Fruit fly (Drosophila melanogaster) whole organism, adult: ENCODE results near the gene fusl.
A peak's percentile ranks its signal among the peaks of the same experiment; 100 is the strongest.

ENCODE experiments used
- CG11617 ChIP-seq: fragments of 200-800 bp; sonication (Bioruptor generic); optimal IDR thresholded peaks from 2 replicates; lab custom pipeline; 2017; ENCODE audit warnings: mild to moderate bottlenecking, missing biosample characterization, missing genetic modification reagents, missing genetic modification characterization
- CG12768 ChIP-seq: fragments of 200-800 bp; sonication (Bioruptor generic); optimal IDR thresholded peaks from 2 replicates; lab custom pipeline; 2017; ENCODE audit warnings: missing biosample characterization, missing genetic modification characterization, mild to moderate bottlenecking, moderate library complexity, missing genetic modification reagents
- CG14711 ChIP-seq: fragments of 200-800 bp; sonication (Bioruptor generic); optimal IDR thresholded peaks from 2 replicates; lab custom pipeline; 2018; ENCODE audit warnings: missing biosample characterization, mild to moderate bottlenecking, missing genetic modification characterization, moderate library complexity
- CG1620 ChIP-seq: fragments of 200-800 bp; sonication (Bioruptor generic); optimal IDR thresholded peaks from 2 replicates; lab custom pipeline; 2016; ENCODE audit warnings: missing biosample characterization, missing genetic modification characterization
- CG33017 ChIP-seq: fragments of 200-800 bp; sonication (Bioruptor generic); optimal IDR thresholded peaks from 2 replicates; lab custom pipeline; 2018; ENCODE audit warnings: missing biosample characterization, mild to moderate bottlenecking, missing genetic modification characterization, moderate library complexity
- CG5204 ChIP-seq: fragments of 200-800 bp; sonication (Bioruptor generic); optimal IDR thresholded peaks from 2 replicates; lab custom pipeline; 2016; ENCODE audit warnings: missing biosample characterization, missing genetic modification characterization
- CG7045 ChIP-seq: fragments of 200-800 bp; sonication (Bioruptor generic); optimal IDR thresholded peaks from 2 replicates; lab custom pipeline; 2017; ENCODE audit warnings: missing biosample characterization, mild to moderate bottlenecking, missing genetic modification characterization
- CG7101 ChIP-seq: fragments of 200-800 bp; sonication (Bioruptor generic); optimal IDR thresholded peaks from 2 replicates; lab custom pipeline; 2018; ENCODE audit warnings: missing biosample characterization, mild to moderate bottlenecking, missing genetic modification characterization, moderate library complexity
- Clk ChIP-seq: fragments of 200-800 bp; sonication (Bioruptor generic); optimal IDR thresholded peaks from 2 replicates; lab custom pipeline; 2017; ENCODE audit warnings: missing biosample characterization, missing genetic modification characterization
- Crg-1 ChIP-seq: fragments of 200-800 bp; sonication (Bioruptor generic); optimal IDR thresholded peaks from 2 replicates; lab custom pipeline; 2016; ENCODE audit warnings: missing biosample characterization, missing genetic modification characterization
- Hr96 ChIP-seq: fragments of 200-800 bp; sonication (Bioruptor generic); optimal IDR thresholded peaks from 2 replicates; lab custom pipeline; 2016; ENCODE audit warnings: missing biosample characterization, missing genetic modification characterization
- Mnt ChIP-seq: fragments of 200-800 bp; sonication (Bioruptor generic); optimal IDR thresholded peaks from 2 replicates; lab custom pipeline; 2016; ENCODE audit warnings: missing biosample characterization, mild to moderate bottlenecking, missing genetic modification characterization
- bab1 ChIP-seq: fragments of 200-800 bp; sonication (Bioruptor generic); optimal IDR thresholded peaks from 3 replicates; lab custom pipeline; 2019; ENCODE audit warnings: missing biosample characterization, mild to moderate bottlenecking, missing genetic modification characterization, moderate library complexity
- cic ChIP-seq: fragments of 200-800 bp; sonication (Bioruptor generic); optimal IDR thresholded peaks from 2 replicates; lab custom pipeline; 2017; ENCODE audit warnings: missing biosample characterization, mild to moderate bottlenecking, missing genetic modification characterization, moderate library complexity
- cnc ChIP-seq, 2 experiments: fragments of >200 bp; optimal IDR thresholded peaks; 2 replicates each; lab custom pipeline; 2017
- kay ChIP-seq: fragments of 200-800 bp; sonication (Bioruptor generic); peaks from one replicate; lab custom pipeline; 2016; ENCODE audit warnings: missing biosample characterization, missing genetic modification characterization, borderline replicate concordance
- ovo ChIP-seq: fragments of 200-800 bp; sonication (Bioruptor generic); optimal IDR thresholded peaks from 2 replicates; lab custom pipeline; 2016; ENCODE audit warnings: missing biosample characterization, missing genetic modification characterization
- pad ChIP-seq: fragments of 200-800 bp; sonication (Bioruptor generic); optimal IDR thresholded peaks from 3 replicates; lab custom pipeline; 2017; ENCODE audit warnings: missing biosample characterization, missing genetic modification characterization, mild to moderate bottlenecking, moderate library complexity, missing genetic modification reagents
- tj ChIP-seq: fragments of 200-800 bp; sonication (Bioruptor generic); optimal IDR thresholded peaks from 3 replicates; lab custom pipeline; 2017; ENCODE audit warnings: missing biosample characterization, mild to moderate bottlenecking, missing genetic modification characterization, moderate library complexity
- toe ChIP-seq: fragments of 200-800 bp; sonication (Bioruptor generic); optimal IDR thresholded peaks from 2 replicates; lab custom pipeline; 2016; ENCODE audit warnings: missing biosample characterization, missing genetic modification characterization

fusl gene

DNA sequence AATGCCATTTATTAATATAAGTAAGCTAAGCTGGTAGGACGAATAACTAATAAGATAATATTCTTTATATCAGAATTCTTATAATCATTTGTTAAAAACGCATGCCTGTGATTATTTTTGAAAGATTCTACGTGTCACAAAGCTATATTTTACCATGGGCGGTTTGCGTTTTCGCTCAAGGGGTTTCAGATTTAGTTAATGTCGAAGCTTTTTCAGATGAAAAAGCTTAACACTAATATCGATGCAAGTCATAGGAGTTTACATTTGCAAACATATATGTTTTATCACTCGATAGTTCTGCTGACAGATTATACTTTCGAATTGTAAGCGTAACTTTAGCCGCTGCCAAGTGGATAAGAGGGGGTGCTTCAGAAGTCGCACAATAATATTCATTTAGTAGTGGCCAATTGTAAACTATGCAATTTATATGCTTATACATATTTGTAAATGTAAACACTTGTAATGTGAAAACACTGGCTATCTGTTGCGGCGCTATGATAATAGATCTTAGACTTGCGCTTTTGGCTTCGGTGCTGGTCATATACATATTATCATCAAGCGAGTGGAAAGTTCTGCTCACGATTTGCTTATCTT lies 3.2 kb upstream of the fusl start:
- TF ChIP-seq CG11617 (GFP tag; lab: Kevin White, UChicago), result no peak
- TF ChIP-seq cic, result peak; percentile 69
- peak; percentile 89 for TF ChIP-seq kay (GFP tag; lab: Kevin White, UChicago)

dm6 chr2L:5338721-5339036 lies 806 bp upstream of the fusl start:
- TF ChIP-seq CG14711 (tag; lab: Kevin White, UChicago) (no peak), CG7101 (tag; lab: Kevin White, UChicago) (no peak), kay (GFP tag; lab: Kevin White, UChicago) (no peak), CG7045 (GFP tag; lab: Kevin White, UChicago) (no peak), cic (no peak)

DNA sequence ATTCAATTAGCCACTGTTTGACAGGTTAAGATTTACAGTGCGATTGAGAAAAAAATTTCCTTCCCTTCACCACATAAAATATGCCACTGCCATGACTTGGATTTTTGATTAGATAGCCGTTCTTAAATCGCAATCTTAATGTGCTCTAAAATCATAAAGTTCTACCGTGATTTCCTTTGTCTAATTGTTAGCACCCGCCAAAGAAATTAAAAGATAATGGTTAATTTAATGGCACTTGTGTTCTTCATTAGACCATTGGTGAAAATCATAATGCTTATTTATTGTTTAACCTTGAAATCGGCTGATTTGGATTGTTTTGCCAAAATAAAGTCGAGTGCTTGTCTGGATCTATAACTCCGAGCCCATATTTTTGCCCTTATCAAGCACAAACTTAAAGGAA lies 714 bp downstream of the fusl start:
- no peak for TF ChIP-seq kay (GFP tag; lab: Kevin White, UChicago)
- TF ChIP-seq cic, result no peak
- TF ChIP-seq CG7045 (GFP tag; lab: Kevin White, UChicago), result no peak
- TF ChIP-seq CG11617 (GFP tag; lab: Kevin White, UChicago), result no peak

dm6 chr2L:5332574-5332973 lies 5.3 kb downstream of the fusl start:
- TF ChIP-seq cic (peak; percentile 68), Clk (GFP tag; lab: Kevin White, UChicago) (no peak)

dm6 chr2L:5329557-5329956 lies 8.3 kb downstream of the fusl start, which contains the start of gene TotM:
Gene TotM, plus strand, starts transcription at chr2L:5329857.
- no peak for TF ChIP-seq CG14711 (tag; lab: Kevin White, UChicago)

dm6 chr2L:5328829-5329499 lies 8.9 kb downstream of the fusl start, which contains the start of gene CG14022:
Gene CG14022, minus strand, starts transcription at chr2L:5328879.
- TF ChIP-seq cic (no peak), bab1 (no peak), CG14711 (tag; lab: Kevin White, UChicago) (no peak), Hr96 (GFP tag; lab: Kevin White, UChicago) (no peak), kay (GFP tag; lab: Kevin White, UChicago) (no peak), CG7045 (GFP tag; lab: Kevin White, UChicago) (no peak), CG7101 (tag; lab: Kevin White, UChicago) (no peak), CG33017 (tag; lab: Kevin White, UChicago) (no peak), cnc (optimal IDR thresholded peaks at IDR 0.05; lab: Kevin White, UChicago) (no peak), CG11617 (GFP tag; lab: Kevin White, UChicago) (no peak), CG5204 (no peak), Crg-1 (GFP tag; lab: Kevin White, UChicago) (no peak), tj (GFP tag; lab: Kevin White, UChicago) (no peak), ovo (GFP tag; lab: Kevin White, UChicago) (no peak)

- TF ChIP-seq CG12768, result no peak
- TF ChIP-seq CG7101 (tag; lab: Kevin White, UChicago), result no peak
- TF ChIP-seq pad (GFP tag; lab: Kevin White, UChicago), result no peak
- no peak for TF ChIP-seq ovo (GFP tag; lab: Kevin White, UChicago)
- no peak for TF ChIP-seq CG14711 (tag; lab: Kevin White, UChicago)
- TF ChIP-seq bab1, result no peak
- TF ChIP-seq Clk (GFP tag; lab: Kevin White, UChicago), result no peak
- no peak for TF ChIP-seq CG11617 (GFP tag; lab: Kevin White, UChicago)
- no peak for TF ChIP-seq Hr96 (GFP tag; lab: Kevin White, UChicago)
- TF ChIP-seq CG1620 (GFP tag; lab: Kevin White, UChicago), result no peak
- TF ChIP-seq Crg-1 (GFP tag; lab: Kevin White, UChicago), result no peak
- TF ChIP-seq CG5204, result no peak
- no peak for TF ChIP-seq kay (GFP tag; lab: Kevin White, UChicago)
Measured at dm6 chr2L:5327266-5327621, 10.6 kb downstream of the fusl start.

DNA sequence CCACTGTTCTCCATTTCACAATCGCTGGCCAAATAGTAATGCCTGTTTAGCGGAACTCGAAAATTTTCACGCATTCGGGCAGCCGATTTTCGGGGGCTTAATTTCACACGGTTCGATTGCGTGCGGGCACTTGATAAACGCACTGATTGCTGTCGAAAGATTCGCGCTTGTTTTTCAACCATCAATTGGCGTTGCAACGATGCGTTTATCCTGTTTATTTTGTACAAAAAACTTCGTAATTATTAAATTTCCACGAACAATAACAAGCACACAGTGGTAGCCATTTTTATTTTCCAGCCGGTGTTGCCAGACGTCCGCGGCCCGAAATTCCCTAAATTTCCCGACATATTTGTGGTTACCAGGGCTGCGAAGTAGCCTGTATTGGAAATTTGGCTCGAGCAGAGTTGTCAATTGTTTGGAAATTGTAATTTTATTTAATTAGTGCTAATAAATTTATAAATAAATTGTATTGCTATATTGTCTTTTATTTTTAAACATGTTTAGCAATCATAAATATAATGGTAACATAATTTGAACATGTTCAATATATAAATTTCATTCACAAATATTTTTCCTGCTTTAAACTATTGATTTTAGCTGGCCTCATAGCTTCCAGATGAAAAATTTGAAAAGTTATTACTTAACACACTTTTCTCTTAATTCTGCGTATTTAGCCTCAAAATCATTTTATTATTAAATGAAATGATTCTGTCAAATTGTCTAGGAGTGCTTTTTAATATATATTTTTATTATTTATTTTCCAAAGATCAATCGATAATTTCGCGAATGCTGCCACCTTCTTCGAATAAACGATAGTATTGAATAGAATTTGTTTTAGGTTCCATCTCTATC lies 11.2 kb downstream of the fusl start, which contains the start of the genes Ncoa6 and cype:
TSS of gene Ncoa6 (minus strand) at position 270 of the 852 bp plus-strand sequence.
TSS of gene cype (plus strand) at position 814 of the 852 bp plus-strand sequence.
- peak; percentile 56 for TF ChIP-seq CG33017 (tag; lab: Kevin White, UChicago)
- TF ChIP-seq Mnt (GFP tag; lab: Kevin White, UChicago), result peak; percentile 29
- peak; percentile 25 for TF ChIP-seq pad (GFP tag; lab: Kevin White, UChicago)
- peak; percentile 33 for TF ChIP-seq Hr96 (GFP tag; lab: Kevin White, UChicago)
- TF ChIP-seq tj (GFP tag; lab: Kevin White, UChicago), result peak; percentile 37
- peak; percentile 80 for TF ChIP-seq CG7101 (tag; lab: Kevin White, UChicago)
- peak; percentile 4 for TF ChIP-seq bab1
- TF ChIP-seq CG7045 (GFP tag; lab: Kevin White, UChicago), result peak; percentile 56
- TF ChIP-seq CG11617 (GFP tag; lab: Kevin White, UChicago), result peak; percentile 74
- TF ChIP-seq Crg-1 (GFP tag; lab: Kevin White, UChicago), result no peak
- peak; percentile 1 for TF ChIP-seq CG12768
- TF ChIP-seq kay (GFP tag; lab: Kevin White, UChicago), result no peak
- peak; percentile 63 for TF ChIP-seq ovo (GFP tag; lab: Kevin White, UChicago)
- TF ChIP-seq CG14711 (tag; lab: Kevin White, UChicago), result peak; percentile 91
- peak; percentile 14 for TF ChIP-seq cic
- TF ChIP-seq cnc (optimal IDR thresholded peaks at IDR 0.05; lab: Kevin White, UChicago), result no peak
- no peak for TF ChIP-seq Clk (GFP tag; lab: Kevin White, UChicago)
- no peak for TF ChIP-seq CG5204
- TF ChIP-seq toe, result peak; percentile 76
- peak; percentile 40 for TF ChIP-seq CG1620 (GFP tag; lab: Kevin White, UChicago)
